Worm (Caenorhabditis elegans) whole organism, L1 larva: ENCODE data around the gene gcy-21.
"Not testable (repeated sequence)": the region's sequence is repeated elsewhere in the genome, so short reads cannot be mapped to it uniquely, and the experiment has no call there.

ENCODE experiments used
- C04F5.9 ChIP-seq: sonication (generic microtip); optimal IDR thresholded peaks from 2 replicates; lab custom pipeline; 2016; ENCODE audit warnings: missing genetic modification characterization, missing compliant biosample characterization
- F16B12.6 ChIP-seq: fragments of 150-350 bp; optimal IDR thresholded peaks from 2 replicates; lab custom pipeline; 2014; ENCODE audit warnings: missing biosample characterization, missing genetic modification characterization
- alr-1 ChIP-seq: fragments of 200-800 bp; sonication (Bioruptor generic); optimal IDR thresholded peaks from 2 replicates; lab custom pipeline; 2018; ENCODE audit warnings: borderline replicate concordance, mild to moderate bottlenecking, missing genetic modification characterization, missing compliant biosample characterization
- aly-2 ChIP-seq: fragments of 150-350 bp; optimal IDR thresholded peaks from 2 replicates; lab custom pipeline; 2014; ENCODE audit warnings: missing biosample characterization, missing genetic modification characterization
- ama-1 ChIP-seq: fragments of 150-350 bp; optimal IDR thresholded peaks from 2 replicates; lab custom pipeline; 2014
- ceh-8 ChIP-seq: fragments of 200-800 bp; sonication (Bioruptor generic); optimal IDR thresholded peaks from 2 replicates; lab custom pipeline; 2018; ENCODE audit warnings: mild to moderate bottlenecking, missing genetic modification characterization, moderate library complexity, missing compliant biosample characterization
- ceh-90 ChIP-seq: sonication (generic microtip); optimal IDR thresholded peaks from 2 replicates; lab custom pipeline; 2016; ENCODE audit warnings: missing genetic modification characterization, missing compliant biosample characterization
- dsc-1 ChIP-seq: sonication (generic microtip); optimal IDR thresholded peaks from 2 replicates; lab custom pipeline; 2016; ENCODE audit warnings: mild to moderate bottlenecking, missing genetic modification characterization, missing compliant biosample characterization
- egl-13 ChIP-seq: sonication (generic microtip); optimal IDR thresholded peaks from 2 replicates; lab custom pipeline; 2016; ENCODE audit warnings: missing genotype, missing genetic modification reagents, missing genetic modification characterization, missing compliant biosample characterization
- elt-2 ChIP-seq: sonication (generic microtip); optimal IDR thresholded peaks from 2 replicates; lab custom pipeline; 2016; ENCODE audit warnings: missing genetic modification characterization, mild to moderate bottlenecking, inconsistent platforms, missing compliant biosample characterization, missing genetic modification reagents
- elt-3 ChIP-seq, 6 experiments: fragments of 150-350 bp in 1 of 6; sonication (generic microtip); optimal IDR thresholded peaks; 2 replicates each; lab custom pipeline; 2017 to 2018; ENCODE audit warnings: missing biosample characterization in 6 of 6, missing genetic modification characterization in 6 of 6, inconsistent platforms in 1 of 6
- fkh-10 ChIP-seq: sonication (generic microtip); optimal IDR thresholded peaks from 2 replicates; lab custom pipeline; 2017; ENCODE audit warnings: missing biosample characterization, missing genetic modification reagents, missing genetic modification characterization
- fkh-8 ChIP-seq: sonication (generic microtip); optimal IDR thresholded peaks from 2 replicates; lab custom pipeline; 2016; ENCODE audit warnings: mild to moderate bottlenecking, missing genetic modification characterization, missing compliant biosample characterization
- fos-1 ChIP-seq: fragments of 150-350 bp; optimal IDR thresholded peaks from 2 replicates; lab custom pipeline; 2014; ENCODE audit warnings: missing biosample characterization, missing genetic modification characterization
- hlh-17 ChIP-seq: fragments of 200-800 bp; sonication (Bioruptor generic); optimal IDR thresholded peaks from 2 replicates; lab custom pipeline; 2018; ENCODE audit warnings: missing genetic modification characterization, mild to moderate bottlenecking, missing compliant biosample characterization, moderate library complexity, borderline replicate concordance
- lin-14 ChIP-seq: fragments of 200-800 bp; sonication (Bioruptor generic); optimal IDR thresholded peaks from 2 replicates; lab custom pipeline; 2018; ENCODE audit warnings: mild to moderate bottlenecking, missing genetic modification characterization, moderate library complexity, missing compliant biosample characterization
- lin-35 ChIP-seq, 2 experiments: fragments of 150-350 bp; optimal IDR thresholded peaks; 2 replicates each; lab custom pipeline; 2014; ENCODE audit warnings: missing biosample characterization in 2 of 2, missing genetic modification characterization in 2 of 2, missing genetic modification reagents in 2 of 2
- lin-39 ChIP-seq: fragments of 150-350 bp; optimal IDR thresholded peaks from 2 replicates; lab custom pipeline; 2014; ENCODE audit warnings: missing biosample characterization, missing genetic modification reagents, missing genetic modification characterization
- lsy-2 ChIP-seq, 2 experiments: fragments of 150-350 bp; optimal IDR thresholded peaks; 2 replicates each; lab custom pipeline; 2014; ENCODE audit warnings: missing biosample characterization in 2 of 2, missing genetic modification characterization in 2 of 2
- mab-9 ChIP-seq: fragments of 200-800 bp; sonication (Bioruptor generic); IDR thresholded peaks from 2 replicates; pipeline ENCODE4 v1.3.6; 2022; ENCODE audit warnings: missing genetic modification reagents, missing genetic modification characterization, missing compliant biosample characterization
- mdl-1 ChIP-seq, 2 experiments: fragments of 150-350 bp; optimal IDR thresholded peaks; 2 replicates each; lab custom pipeline; 2014 to 2017; ENCODE audit warnings: missing biosample characterization in 2 of 2, missing genetic modification characterization in 2 of 2, inconsistent platforms in 1 of 2
- mep-1 ChIP-seq: fragments of 150-350 bp; optimal IDR thresholded peaks from 2 replicates; lab custom pipeline; 2014; ENCODE audit warnings: missing biosample characterization, missing genetic modification characterization
- nhr-11 ChIP-seq: fragments of 150-350 bp; optimal IDR thresholded peaks from 2 replicates; lab custom pipeline; 2014; ENCODE audit warnings: missing biosample characterization, missing genetic modification characterization
- nhr-19 ChIP-seq: fragments of 200-800 bp; sonication (Bioruptor generic); conservative IDR thresholded peaks from 2 replicates; pipeline ENCODE4 v1.3.6; 2022; ENCODE audit warnings: missing genetic modification characterization, missing compliant biosample characterization
- nhr-28 ChIP-seq: fragments of 150-350 bp; optimal IDR thresholded peaks from 2 replicates; lab custom pipeline; 2014; ENCODE audit warnings: missing biosample characterization, missing genetic modification characterization
- nhr-77 ChIP-seq: fragments of 150-350 bp; optimal IDR thresholded peaks from 2 replicates; lab custom pipeline; 2014; ENCODE audit warnings: missing biosample characterization, missing genetic modification characterization
- nhr-84 ChIP-seq: sonication (generic microtip); optimal IDR thresholded peaks from 2 replicates; lab custom pipeline; 2017; ENCODE audit warnings: missing biosample characterization, missing genetic modification characterization
- nhr-85 ChIP-seq: sonication (generic microtip); peaks from one replicate; lab custom pipeline; 2016; ENCODE audit warnings: missing genetic modification characterization, inconsistent platforms, missing compliant biosample characterization
- pag-3 ChIP-seq: sonication (generic microtip); optimal IDR thresholded peaks from 2 replicates; lab custom pipeline; 2017; ENCODE audit warnings: missing genetic modification characterization, mild to moderate bottlenecking, missing compliant biosample characterization, antibody characterized with exemption, borderline replicate concordance; ENCODE audit not compliant: insufficient read depth
- pqm-1 ChIP-seq: sonication (generic microtip); optimal IDR thresholded peaks from 3 replicates; lab custom pipeline; 2017; ENCODE audit warnings: missing biosample characterization, missing genetic modification characterization
- skn-1 ChIP-seq: fragments of 150-350 bp; optimal IDR thresholded peaks from 2 replicates; lab custom pipeline; 2014; ENCODE audit warnings: missing biosample characterization, missing genetic modification characterization
- snu-23 ChIP-seq: sonication (generic microtip); optimal IDR thresholded peaks from 2 replicates; lab custom pipeline; 2016; ENCODE audit warnings: missing genetic modification characterization, missing compliant biosample characterization
- sox-4 ChIP-seq: sonication (generic microtip); optimal IDR thresholded peaks from 2 replicates; lab custom pipeline; 2016; ENCODE audit warnings: missing genetic modification characterization, missing compliant biosample characterization
- sup-37 ChIP-seq: fragments of 200-800 bp; sonication (Bioruptor generic); optimal IDR thresholded peaks from 2 replicates; lab custom pipeline; 2018; ENCODE audit warnings: mild to moderate bottlenecking, missing genetic modification characterization, missing compliant biosample characterization
- swsn-7 ChIP-seq: sonication (generic microtip); optimal IDR thresholded peaks from 2 replicates; lab custom pipeline; 2016; ENCODE audit warnings: missing genetic modification characterization, missing compliant biosample characterization
- tbx-2 ChIP-seq: sonication (generic microtip); optimal IDR thresholded peaks from 2 replicates; lab custom pipeline; 2016; ENCODE audit warnings: missing genetic modification characterization, missing compliant biosample characterization
- tlp-1 ChIP-seq: fragments of 150-350 bp; optimal IDR thresholded peaks from 2 replicates; lab custom pipeline; 2014; ENCODE audit warnings: missing biosample characterization, missing genetic modification characterization
- unc-130 ChIP-seq: fragments of 150-350 bp; optimal IDR thresholded peaks from 2 replicates; lab custom pipeline; 2017; ENCODE audit warnings: missing biosample characterization, missing genetic modification characterization, inconsistent platforms
- unc-30 ChIP-seq: sonication (generic microtip); optimal IDR thresholded peaks from 2 replicates; lab custom pipeline; 2017; ENCODE audit warnings: missing biosample characterization, missing genetic modification characterization
- unc-86 ChIP-seq: sonication (generic microtip); optimal IDR thresholded peaks from 2 replicates; lab custom pipeline; 2016; ENCODE audit warnings: missing genetic modification characterization, missing compliant biosample characterization
- vab-15 ChIP-seq: sonication (generic microtip); optimal IDR thresholded peaks from 2 replicates; lab custom pipeline; 2017; ENCODE audit warnings: missing genotype, mild to moderate bottlenecking, missing genetic modification characterization, missing compliant biosample characterization
- xbp-1 ChIP-seq: sonication (generic microtip); optimal IDR thresholded peaks from 2 replicates; lab custom pipeline; 2016; ENCODE audit warnings: missing genetic modification characterization, missing compliant biosample characterization
- zip-4 ChIP-seq: fragments of 200-800 bp; sonication (Bioruptor generic); optimal IDR thresholded peaks from 2 replicates; lab custom pipeline; 2018; ENCODE audit warnings: mild to moderate bottlenecking, missing genetic modification characterization, moderate library complexity, missing compliant biosample characterization

gcy-21 gene

DNA sequence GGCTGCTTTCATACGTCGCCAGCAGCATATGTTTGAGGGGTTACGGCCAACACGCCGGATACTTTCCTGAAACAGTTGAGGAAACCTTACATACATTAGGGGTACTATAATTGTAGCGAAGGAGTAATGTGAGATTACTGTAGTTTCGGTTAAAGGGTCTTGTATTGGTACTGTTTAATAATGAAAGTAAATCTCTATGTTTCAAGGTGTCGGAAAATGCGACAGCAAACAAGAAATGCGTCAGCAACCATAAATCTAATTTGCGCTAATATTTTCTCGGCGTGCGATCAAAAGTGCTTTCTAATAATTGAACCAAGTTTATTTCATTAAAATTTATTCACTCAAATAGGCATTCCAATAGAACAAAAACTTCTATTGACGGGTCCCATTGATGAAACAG is 12.9 kb downstream of the gcy-21 start, which contains the start of gene sri-57:
sri-57 (minus strand) TSS at position 101 of the 400 bp plus-strand sequence.
- not testable (repeated sequence) for TF ChIP-seq snu-23 (GFP tag; lab: Kevin White, UChicago); fkh-10; xbp-1

ce11 chrII:2673534-2673933 is 14.1 kb downstream of the gcy-21 start, which contains the start of the genes F22E5.20 and F22E5.1:
F22E5.20 (minus strand) TSS chrII:2673634.
F22E5.1 (plus strand) TSS chrII:2673775.
- not testable (repeated sequence) for TF ChIP-seq egl-13, ceh-90, skn-1 (tag; lab: Kevin White, UChicago)

- TF ChIP-seq vab-15 (no peak), pag-3 (tag; lab: Kevin White, UChicago) (no peak), lin-39 (tag; lab: Kevin White, UChicago) (no peak), hlh-17 (GFP tag; lab: Kevin White, UChicago) (no peak), fos-1 (tag; lab: Kevin White, UChicago) (no peak), sox-4 (tag; lab: Kevin White, UChicago) (no peak), mab-9 (GFP tag; lab: Robert Waterston, UW) (no peak), dsc-1 (tag; lab: Kevin White, UChicago) (no peak), tbx-2 (tag; lab: Kevin White, UChicago) (no peak), nhr-85 (tag; lab: Kevin White, UChicago) (no peak), alr-1 (tag; lab: Kevin White, UChicago) (no peak), elt-2 (tag; lab: Kevin White, UChicago) (peak; percentile 93), sup-37 (no peak), nhr-11 (tag; lab: Kevin White, UChicago) (no peak), unc-130 (tag; lab: Kevin White, UChicago) (no peak), swsn-7 (tag; lab: Kevin White, UChicago) (no peak), unc-30 (no peak), nhr-19 (GFP tag; lab: Robert Waterston, UW) (no peak), mep-1 (no peak), unc-86 (no peak), tlp-1 (tag; lab: Kevin White, UChicago) (peak; percentile 76), fkh-8 (no peak), nhr-28 (tag; lab: Kevin White, UChicago) (no peak), lin-35 (GFP tag; optimal IDR thresholded peaks at IDR 0.05; lab: Kevin White, UChicago) (peak in 1 of 2 experiments; percentile 10), lin-14 (GFP tag; lab: Kevin White, UChicago) (no peak), pqm-1 (tag; lab: Kevin White, UChicago) (peak; percentile 69), nhr-84 (tag; lab: Kevin White, UChicago) (no peak), aly-2 (tag; lab: Kevin White, UChicago) (no peak), F16B12.6 (no peak), lsy-2 (tag; optimal IDR thresholded peaks at IDR 0.05; lab: Kevin White, UChicago) (no peak)
- TF ChIP-seq, all 84 proteins: peak for 4
These were observed 18.2 kb downstream of the gcy-21 start, which contains the start of gene F22E5.17 for ce11 chrII:2677534-2678168. F22E5.17 (plus strand) TSS chrII:2678041.

- TF ChIP-seq mdl-1 (tag; optimal IDR thresholded peaks at IDR 0.05; lab: Kevin White, UChicago) (no peak), zip-4 (no peak), alr-1 (tag; lab: Kevin White, UChicago) (no peak), lin-14 (GFP tag; lab: Kevin White, UChicago) (no peak), ama-1 (lab: Kevin White, UChicago) (no peak), fos-1 (tag; lab: Kevin White, UChicago) (no peak), mab-9 (GFP tag; lab: Robert Waterston, UW) (no peak), C04F5.9 (tag; lab: Kevin White, UChicago) (no peak), nhr-77 (no peak), skn-1 (tag; lab: Kevin White, UChicago) (no peak), ceh-8 (GFP tag; lab: Kevin White, UChicago) (no peak), unc-130 (tag; lab: Kevin White, UChicago) (no peak), elt-3 (tag; optimal IDR thresholded peaks at IDR 0.05; lab: Kevin White, UChicago) (no peak), nhr-19 (GFP tag; lab: Robert Waterston, UW) (no peak), nhr-28 (tag; lab: Kevin White, UChicago) (no peak)
These were observed 21.7 kb downstream of the gcy-21 start, which contains the start of gene F34D6.1 for ce11 chrII:2681118-2681517. F34D6.1 (minus strand) TSS chrII:2681218.
